Fruit fly (Drosophila melanogaster) whole organism, embryonic: ENCODE results near the gene mRpL12.

Experiments
- Asciz ChIP-seq: fragments of 200-800 bp; sonication (Bioruptor generic); optimal IDR thresholded peaks from 2 replicates; lab custom pipeline; 2017; ENCODE audit warnings: missing biosample characterization, mild to moderate bottlenecking, missing genetic modification characterization, missing genetic modification reagents
- Bgb ChIP-seq: fragments of 200-800 bp; sonication (Bioruptor generic); IDR thresholded peaks from 2 replicates; pipeline ENCODE4 v1.3.6; 2022; ENCODE audit warnings: missing biosample characterization, missing genetic modification characterization; ENCODE audit not compliant: partially characterized antibody
- Blimp-1 ChIP-seq: fragments of 200-800 bp; sonication (Bioruptor generic); optimal IDR thresholded peaks from 3 replicates; lab custom pipeline; 2018; ENCODE audit warnings: missing biosample characterization, missing genetic modification characterization, mild to moderate bottlenecking, moderate library complexity, missing genetic modification reagents
- CG11696 ChIP-seq: fragments of 200-800 bp; sonication (Bioruptor generic); IDR thresholded peaks from 2 replicates; pipeline ENCODE4 v1.3.6; 2022; ENCODE audit warnings: missing biosample characterization, missing genetic modification characterization
- CG14710 ChIP-seq: fragments of 200-800 bp; sonication (Bioruptor generic); optimal IDR thresholded peaks from 3 replicates; lab custom pipeline; 2019; ENCODE audit warnings: missing biosample characterization, mild to moderate bottlenecking, missing genetic modification characterization, moderate library complexity
- CG17361 ChIP-seq: fragments of 200-800 bp; sonication (Bioruptor generic); IDR thresholded peaks from 3 replicates; pipeline ENCODE4 v1.3.6; 2022; ENCODE audit warnings: missing biosample characterization, missing genetic modification characterization
- CG31365 ChIP-seq: fragments of 200-800 bp; sonication (Bioruptor generic); optimal IDR thresholded peaks from 2 replicates; lab custom pipeline; 2018; ENCODE audit warnings: missing biosample characterization, mild to moderate bottlenecking, missing genetic modification characterization
- CG4360 ChIP-seq: fragments of 200-800 bp; sonication (Bioruptor generic); IDR thresholded peaks from 2 replicates; pipeline ENCODE4 v1.3.6; 2022; ENCODE audit warnings: missing biosample characterization, missing genetic modification characterization
- CG6689 ChIP-seq: fragments of 200-800 bp; sonication (Bioruptor generic); IDR thresholded peaks from 2 replicates; pipeline ENCODE4 v1.3.6; 2022; ENCODE audit warnings: missing biosample characterization, missing genetic modification characterization
- CG9876 ChIP-seq: fragments of 200-800 bp; sonication (Bioruptor generic); optimal IDR thresholded peaks from 2 replicates; lab custom pipeline; 2016; ENCODE audit warnings: missing biosample characterization, missing genetic modification characterization
- Dip2 ChIP-seq: fragments of 200-800 bp; sonication (Bioruptor generic); IDR thresholded peaks from 2 replicates; pipeline ENCODE4 v1.3.6; 2022; ENCODE audit warnings: missing biosample characterization, missing genetic modification characterization
- Drgx ChIP-seq: fragments of 200-800 bp; sonication (Bioruptor generic); IDR thresholded peaks from 2 replicates; pipeline ENCODE4 v1.3.6; 2022; ENCODE audit warnings: missing biosample characterization, missing genetic modification characterization
- HmgZ ChIP-seq: fragments of 200-800 bp; sonication (Bioruptor generic); optimal IDR thresholded peaks from 2 replicates; lab custom pipeline; 2018; ENCODE audit warnings: missing biosample characterization, mild to moderate bottlenecking, missing genetic modification characterization
- Hmx ChIP-seq: fragments of 200-800 bp; sonication (Bioruptor generic); optimal IDR thresholded peaks from 2 replicates; lab custom pipeline; 2016; ENCODE audit warnings: missing biosample characterization, missing genetic modification characterization
- Hr51 ChIP-seq, 2 experiments: fragments of 200-800 bp; sonication (Bioruptor generic); optimal IDR thresholded peaks; 2 replicates in 1 of 2; 3 replicates in 1 of 2; lab custom pipeline; 2016 to 2018; ENCODE audit warnings: missing biosample characterization in 2 of 2, missing genetic modification characterization in 2 of 2, mild to moderate bottlenecking in 1 of 2, moderate library complexity in 1 of 2
- Med ChIP-seq: fragments of 200-800 bp; sonication (Bioruptor generic); peaks from one replicate; lab custom pipeline; 2016; ENCODE audit warnings: missing biosample characterization, missing genetic modification characterization, mild to moderate bottlenecking, inconsistent platforms, moderate library complexity
- NC2α ChIP-seq: fragments of 200-800 bp; sonication (Bioruptor generic); optimal IDR thresholded peaks from 2 replicates; lab custom pipeline; 2016; ENCODE audit warnings: missing biosample characterization, missing genetic modification characterization
- Scr ChIP-seq: fragments of 200-800 bp; sonication (Bioruptor generic); IDR thresholded peaks from 2 replicates; pipeline ENCODE4 v1.3.6; 2022; ENCODE audit warnings: missing biosample characterization, missing genetic modification characterization; ENCODE audit not compliant: partially characterized antibody
- Sox100B ChIP-seq: fragments of 200-800 bp; sonication (Bioruptor generic); optimal IDR thresholded peaks from 3 replicates; lab custom pipeline; 2018; ENCODE audit warnings: missing biosample characterization, mild to moderate bottlenecking, missing genetic modification characterization
- cg ChIP-seq: fragments of 200-800 bp; sonication (Bioruptor generic); optimal IDR thresholded peaks from 3 replicates; lab custom pipeline; 2019; ENCODE audit warnings: missing biosample characterization, mild to moderate bottlenecking, missing genetic modification characterization, moderate library complexity
- ci ChIP-seq: fragments of 200-800 bp; sonication (Bioruptor generic); IDR thresholded peaks from 3 replicates; pipeline ENCODE4 v1.3.6; 2022; ENCODE audit warnings: missing biosample characterization, missing genetic modification characterization
- corto ChIP-seq: fragments of 200-800 bp; sonication (Bioruptor generic); optimal IDR thresholded peaks from 2 replicates; lab custom pipeline; 2016; ENCODE audit warnings: missing biosample characterization, mild to moderate bottlenecking, missing genetic modification characterization, moderate library complexity
- danr ChIP-seq: fragments of 200-800 bp; sonication (Bioruptor generic); IDR thresholded peaks from 2 replicates; pipeline ENCODE4 v1.3.6; 2022; ENCODE audit warnings: missing biosample characterization, missing genetic modification characterization
- dysf ChIP-seq: fragments of 200-800 bp; sonication (Bioruptor generic); IDR thresholded peaks from 3 replicates; pipeline ENCODE4 v1.3.6; 2022; ENCODE audit warnings: missing biosample characterization, missing genetic modification characterization
- fd102C ChIP-seq: fragments of 200-800 bp; sonication (Bioruptor generic); optimal IDR thresholded peaks from 2 replicates; lab custom pipeline; 2018; ENCODE audit warnings: missing biosample characterization, mild to moderate bottlenecking, missing genetic modification characterization, moderate library complexity
- fru ChIP-seq: fragments of >200 bp; optimal IDR thresholded peaks from 2 replicates; lab custom pipeline; 2017
- hkb ChIP-seq, 2 experiments: fragments of 200-800 bp in 1 of 2; fragments of >200 bp in 1 of 2; sonication (Bioruptor generic) in 1 of 2; IDR thresholded peaks in 1 of 2; optimal IDR thresholded peaks in 1 of 2; 2 replicates each; pipeline versions ENCODE4 v1.3.6 to Lab custom; 2017 to 2022; ENCODE audit warnings: missing biosample characterization in 1 of 2, missing genetic modification characterization in 1 of 2
- kni ChIP-seq: fragments of 200-800 bp; sonication (Bioruptor generic); optimal IDR thresholded peaks from 3 replicates; lab custom pipeline; 2017; ENCODE audit warnings: mild to moderate bottlenecking, missing biosample characterization, missing genetic modification reagents, missing genetic modification characterization
- otp ChIP-seq: fragments of 200-800 bp; sonication (Bioruptor generic); IDR thresholded peaks from 3 replicates; pipeline ENCODE4, ENCODE4 v1.3.6; 2022; ENCODE audit warnings: missing biosample characterization, missing genetic modification characterization
- prd ChIP-seq, 3 experiments: fragments of >200 bp in 2 of 3; fragments of 200-800 bp in 1 of 3; sonication (Bioruptor generic) in 1 of 3; optimal IDR thresholded peaks in 2 of 3; IDR thresholded peaks in 1 of 3; 2 replicates in 2 of 3; 3 replicates in 1 of 3; pipeline versions ENCODE4 v1.3.6 to Lab custom; 2017 to 2022; ENCODE audit warnings: missing biosample characterization in 1 of 3, missing genetic modification characterization in 1 of 3
- pros ChIP-seq: fragments of 200-800 bp; sonication (Bioruptor generic); optimal IDR thresholded peaks from 3 replicates; lab custom pipeline; 2019; ENCODE audit warnings: missing biosample characterization, mild to moderate bottlenecking, missing genetic modification characterization, moderate library complexity
- schlank ChIP-seq: fragments of 200-800 bp; sonication (Bioruptor generic); optimal IDR thresholded peaks from 2 replicates; lab custom pipeline; 2018; ENCODE audit warnings: missing biosample characterization, mild to moderate bottlenecking, missing genetic modification characterization
- sens ChIP-seq: fragments of 200-800 bp; sonication (Bioruptor generic); peaks from one replicate; lab custom pipeline; 2016; ENCODE audit warnings: missing biosample characterization, missing genetic modification characterization
- tap ChIP-seq: fragments of 200-800 bp; optimal IDR thresholded peaks from 3 replicates; lab custom pipeline; 2019; ENCODE audit warnings: missing biosample characterization, mild to moderate bottlenecking, missing genetic modification characterization, moderate library complexity
- tx ChIP-seq: fragments of 200-800 bp; sonication (Bioruptor generic); optimal IDR thresholded peaks from 2 replicates; lab custom pipeline; 2016; ENCODE audit warnings: missing biosample characterization, missing genetic modification characterization
- z ChIP-seq: fragments of 200-800 bp; sonication (Bioruptor generic); IDR thresholded peaks from 3 replicates; pipeline ENCODE4 v1.3.6; 2022; ENCODE audit warnings: missing biosample characterization, missing genetic modification characterization
- zfh1 ChIP-seq: fragments of 200-800 bp; sonication (Bioruptor generic); IDR thresholded peaks from 3 replicates; pipeline ENCODE4 v1.3.6; 2022; ENCODE audit warnings: missing biosample characterization, missing genetic modification characterization

Gene mRpL12

dm6 chr3L:8920710-8921109 lies 35.9 kb upstream of the mRpL12 start (continued):
- no peak for TF ChIP-seq Dip2 (GFP tag; lab: Robert Waterston, UW)
- no peak for TF ChIP-seq corto (GFP tag; lab: Kevin White, UChicago)
- TF ChIP-seq schlank (tag; lab: Kevin White, UChicago) = no peak
- no peak for TF ChIP-seq CG11696 (GFP tag; lab: Robert Waterston, UW)

dm6 chr3L:8924417-8924913 lies 32.1 kb upstream of the mRpL12 start:
- TF ChIP-seq fru = no peak
- peak in 1 of 2 experiments; percentile 8 for TF ChIP-seq Hr51 (GFP tag; optimal IDR thresholded peaks at IDR 0.05; lab: Kevin White, UChicago)
- no peak for TF ChIP-seq CG9876 (GFP tag; lab: Kevin White, UChicago)
- peak; percentile 49 for TF ChIP-seq Drgx (GFP tag; lab: Robert Waterston, UW)
- TF ChIP-seq hkb (optimal IDR thresholded peaks at IDR 0.05; lab: Kevin White, UChicago) = no peak
- TF ChIP-seq hkb (GFP tag; IDR thresholded peaks at IDR 0.05; lab: Robert Waterston, UW) = 0 out of 2 replicates have a peak, but pooled peaks have one; percentile 34
- no peak for TF ChIP-seq Dip2 (GFP tag; lab: Robert Waterston, UW)
- TF ChIP-seq dysf (GFP tag; lab: Robert Waterston, UW) = no peak
- no peak for TF ChIP-seq CG31365 (tag; lab: Kevin White, UChicago)
- no peak for TF ChIP-seq zfh1 (GFP tag; lab: Robert Waterston, UW)
- peak; percentile 68 for TF ChIP-seq sens (GFP tag; lab: Kevin White, UChicago)
- no peak for TF ChIP-seq danr
- TF ChIP-seq Med (GFP tag; lab: Kevin White, UChicago) = peak; percentile 37

dm6 chr3L:8924999-8925398 lies 31.6 kb upstream of the mRpL12 start:
- TF ChIP-seq tap (tag; lab: Kevin White, UChicago) (peak; percentile 4), ci (GFP tag; lab: Robert Waterston, UW) (no peak), pros (GFP tag; lab: Kevin White, UChicago) (peak; percentile 9), z (GFP tag; lab: Robert Waterston, UW) (0 out of 3 replicates have a peak, but pooled peaks have one; percentile 18), Sox100B (GFP tag; lab: Kevin White, UChicago) (no peak), CG14710 (peak; percentile 9), CG4360 (GFP tag; lab: Robert Waterston, UW) (peak; percentile 15; the same call in 1 of the 2 replicates), Blimp-1 (GFP tag; lab: Kevin White, UChicago) (peak; percentile 90), Med (GFP tag; lab: Kevin White, UChicago) (peak; percentile 23), HmgZ (no peak), Scr (GFP tag; lab: Robert Waterston, UW) (no peak), CG17361 (GFP tag; lab: Robert Waterston, UW) (no peak), Hmx (GFP tag; lab: Kevin White, UChicago) (no peak), Bgb (GFP tag; lab: Robert Waterston, UW) (no peak), prd (optimal IDR thresholded peaks at IDR 0.05; lab: Kevin White, UChicago) (no peak), prd (GFP tag; IDR thresholded peaks at IDR 0.05; lab: Robert Waterston, UW) (no peak), otp (GFP tag; lab: Robert Waterston, UW) (0 out of 3 replicates have a peak, but pooled peaks have one; percentile 40), fd102C (no peak), kni (GFP tag; lab: Kevin White, UChicago) (peak; percentile 30), Asciz (GFP tag; lab: Kevin White, UChicago) (no peak), cg (GFP tag; lab: Kevin White, UChicago) (peak; percentile 46), tx (GFP tag; lab: Kevin White, UChicago) (no peak), NC2α (GFP tag; lab: Kevin White, UChicago) (no peak), CG6689 (GFP tag; lab: Robert Waterston, UW) (no peak), danr (no peak)
